Fruit fly (Drosophila melanogaster): ENCODE results near the gene nst.

The nst gene

DNA sequence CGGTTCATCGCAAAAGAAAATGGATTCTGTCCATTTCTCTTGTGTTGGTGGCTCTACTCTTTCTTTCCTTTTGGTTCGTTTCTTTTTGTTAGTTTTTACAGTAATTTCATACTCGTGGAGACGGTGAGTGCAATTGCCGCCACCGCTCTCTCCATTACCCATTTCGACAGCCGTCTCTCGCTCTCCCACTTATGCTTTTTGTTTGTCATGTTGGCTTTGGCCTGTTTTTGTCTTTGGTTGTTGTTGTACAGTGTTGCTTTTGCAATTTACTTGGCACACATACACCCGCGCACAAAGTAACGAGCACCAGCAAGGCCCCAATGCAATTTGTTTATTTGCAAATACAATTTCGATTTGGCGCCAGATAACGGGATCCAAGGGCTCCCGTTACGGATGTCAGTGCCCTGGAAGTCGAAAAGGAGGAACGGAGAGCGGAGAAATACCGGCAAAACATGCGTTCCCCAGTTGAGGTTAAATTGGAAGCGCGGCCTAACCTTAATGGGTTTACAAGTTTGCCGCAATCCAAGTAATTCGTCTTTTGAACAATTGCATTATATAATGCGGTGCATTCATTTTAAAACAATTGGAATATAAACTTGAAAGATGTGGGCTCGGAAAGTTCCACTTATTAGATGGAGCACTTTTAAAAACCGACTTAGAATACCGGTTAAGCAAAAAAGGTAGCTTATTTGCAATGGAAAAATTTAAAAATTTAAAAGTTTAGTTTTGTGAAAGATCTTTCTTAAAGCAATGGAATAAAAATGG, 14.1 kb downstream of the nst start (continued):
- TF ChIP-seq OdsH (GFP tag; optimal IDR thresholded peaks at IDR 0.05) (no peak), Smox (GFP tag; optimal IDR thresholded peaks at IDR 0.05) (no peak), Ets21C (GFP tag; optimal IDR thresholded peaks at IDR 0.05) (no peak), CG3032 (tag; optimal IDR thresholded peaks at IDR 0.05) (peak; percentile 43), CG15336 (GFP tag; IDR thresholded peaks at IDR 0.05) (peak; percentile 87), CG8632 (GFP tag; optimal IDR thresholded peaks at IDR 0.05) (no peak), Sox14 (GFP tag; optimal IDR thresholded peaks at IDR 0.05) (peak; percentile 16), CG11902 (GFP tag; optimal IDR thresholded peaks at IDR 0.05) (no peak), CG6276 (GFP tag; optimal IDR thresholded peaks at IDR 0.05) (peak; percentile 97), CG6792 (GFP tag; optimal IDR thresholded peaks at IDR 0.05) (peak; percentile 1), Lpt (GFP tag; optimal IDR thresholded peaks at IDR 0.05) (peak; percentile 83), CG8119 (GFP tag; IDR thresholded peaks at IDR 0.05) (peak; percentile 90), esn (GFP tag; optimal IDR thresholded peaks at IDR 0.05) (no peak), achi (GFP tag; optimal IDR thresholded peaks at IDR 0.05) (no peak), Hr39 (GFP tag; optimal IDR thresholded peaks at IDR 0.05) (no peak), Hr38 (GFP tag; optimal IDR thresholded peaks at IDR 0.05) (no peak), CG10631 (GFP tag; optimal IDR thresholded peaks at IDR 0.05) (no peak), CG9139 (GFP tag; optimal IDR thresholded peaks at IDR 0.05) (peak; percentile 84), Sox102F (GFP tag; optimal IDR thresholded peaks at IDR 0.05) (no peak), lz (GFP tag; optimal IDR thresholded peaks at IDR 0.05) (no peak), CG1621 (tag; optimal IDR thresholded peaks at IDR 0.05) (peak; percentile 64), spab (GFP tag; optimal IDR thresholded peaks at IDR 0.05) (peak; percentile 77), Sox15 (GFP tag; optimal IDR thresholded peaks at IDR 0.05) (no peak), CG6163 (GFP tag; IDR thresholded peaks at IDR 0.05) (peak; percentile 82), pdm3 (GFP tag; optimal IDR thresholded peaks at IDR 0.05) (peak; percentile 12), eg (GFP tag; IDR thresholded peaks at IDR 0.05) (peak; percentile 90), fkh (GFP tag; optimal IDR thresholded peaks at IDR 0.05) (no peak), CG31627 (GFP tag; optimal IDR thresholded peaks at IDR 0.05) (no peak), fd85E (GFP tag; optimal IDR thresholded peaks at IDR 0.05) (no peak), CG32006 (GFP tag; optimal IDR thresholded peaks at IDR 0.05) (peak; percentile 56), Hr4 (GFP tag; optimal IDR thresholded peaks at IDR 0.05) (peak; percentile 46), dac (GFP tag; optimal IDR thresholded peaks at IDR 0.05) (peak; percentile 55), Blimp-1 (GFP tag; optimal IDR thresholded peaks at IDR 0.05) (no peak), CG16779 (tag; optimal IDR thresholded peaks at IDR 0.05) (peak; percentile 93), svp (GFP tag) (peak; percentile 95), Met (GFP tag; optimal IDR thresholded peaks at IDR 0.05) (no peak), CG4318 (GFP tag; optimal IDR thresholded peaks at IDR 0.05) (no peak), Eip75B (GFP tag; optimal IDR thresholded peaks at IDR 0.05) (peak; percentile 30), topi (GFP tag; optimal IDR thresholded peaks at IDR 0.05) (no peak), dsx (GFP tag; optimal IDR thresholded peaks at IDR 0.05; ENCODE audit: poor library complexity, severe bottlenecking) (peak; percentile 83)

DNA sequence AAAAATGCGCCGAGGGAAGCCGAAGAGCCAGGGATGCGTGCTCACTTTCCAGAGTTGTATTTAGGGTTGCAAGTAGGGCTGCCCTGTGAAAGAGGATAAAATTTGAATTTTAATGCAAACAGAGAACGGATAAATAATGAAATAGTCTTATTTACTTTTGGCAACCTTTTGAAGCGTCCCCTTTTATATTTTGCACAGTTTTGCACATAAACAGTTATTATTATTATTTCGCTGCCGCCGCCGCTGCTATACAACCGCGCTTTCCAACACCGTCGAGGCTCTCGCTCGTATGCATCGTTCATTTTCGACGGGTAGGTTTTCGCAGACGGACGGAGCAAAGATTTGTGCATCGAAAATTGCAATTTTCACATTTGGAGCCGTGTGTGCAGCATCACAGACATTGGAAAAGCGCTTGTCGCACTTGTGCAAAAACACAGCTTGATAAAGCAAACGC, 15.2 kb downstream of the nst start, which contains the start of the genes sti and tral:
Gene sti (minus strand): TSS at position 54 of the 454 bp plus-strand sequence.
Gene tral (plus strand): TSS at position 298 of the 454 bp plus-strand sequence.
- TF ChIP-seq pdm3 (GFP tag; optimal IDR thresholded peaks at IDR 0.05) (no peak), dsx (GFP tag; optimal IDR thresholded peaks at IDR 0.05; ENCODE audit: poor library complexity, severe bottlenecking) (no peak), vri (GFP tag; optimal IDR thresholded peaks at IDR 0.05) (no peak), CG10669 (GFP tag; optimal IDR thresholded peaks at IDR 0.05) (no peak), CG6163 (GFP tag; IDR thresholded peaks at IDR 0.05) (peak; percentile 68), CG3919 (GFP tag; optimal IDR thresholded peaks at IDR 0.05) (peak; percentile 89), CG11294 (GFP tag; IDR thresholded peaks at IDR 0.05) (peak; percentile 27; the same call in 1 of the 2 replicates), CG4318 (GFP tag; optimal IDR thresholded peaks at IDR 0.05) (peak; percentile 48), CG6808 (GFP tag; optimal IDR thresholded peaks at IDR 0.05) (peak; percentile 35), lz (GFP tag; optimal IDR thresholded peaks at IDR 0.05) (peak; percentile 92), eg (GFP tag; IDR thresholded peaks at IDR 0.05) (peak; percentile 69), Met (GFP tag; optimal IDR thresholded peaks at IDR 0.05) (peak; percentile 87), Lpt (GFP tag; optimal IDR thresholded peaks at IDR 0.05) (peak; percentile 38), cyc (GFP tag; optimal IDR thresholded peaks at IDR 0.05) (peak; percentile 90), esn (GFP tag; optimal IDR thresholded peaks at IDR 0.05) (peak; percentile 90), CG11902 (GFP tag; optimal IDR thresholded peaks at IDR 0.05) (peak; percentile 82), spab (GFP tag; optimal IDR thresholded peaks at IDR 0.05) (no peak), fd85E (GFP tag; optimal IDR thresholded peaks at IDR 0.05) (peak; percentile 54), fd59A (GFP tag; optimal IDR thresholded peaks at IDR 0.05) (peak; percentile 53), Sox15 (GFP tag; optimal IDR thresholded peaks at IDR 0.05) (peak; percentile 82), Eip78C (GFP tag) (no peak), CG9139 (GFP tag; optimal IDR thresholded peaks at IDR 0.05) (peak; percentile 29), Sox14 (GFP tag; optimal IDR thresholded peaks at IDR 0.05) (peak; percentile 87), CG1621 (tag; optimal IDR thresholded peaks at IDR 0.05) (peak; percentile 62), Hr38 (GFP tag; optimal IDR thresholded peaks at IDR 0.05) (peak; percentile 78)
